Fruit fly (Drosophila melanogaster): ENCODE measurements around the gene Tom.

- TF ChIP-seq CTCF (optimal IDR thresholded peaks at IDR 0.05) (no peak), CG8478 (optimal IDR thresholded peaks at IDR 0.05) (no peak)
These were observed 44.2 kb downstream of the Tom start for dm6 chr3L:15013296-15013695.
